Worm (Caenorhabditis elegans) whole organism, L2 larva: ENCODE data around the gene math-15.

Experiments used
- C34F6.9 ChIP-seq: fragments of 150-350 bp; optimal IDR thresholded peaks from 2 replicates; lab custom pipeline; 2014; ENCODE audit warnings: missing biosample characterization, missing genetic modification characterization
- F13H6.1 ChIP-seq: sonication (generic microtip); optimal IDR thresholded peaks from 2 replicates; lab custom pipeline; 2016; ENCODE audit warnings: missing genetic modification characterization, missing compliant biosample characterization
- R02D3.7 ChIP-seq: fragments of 150-350 bp; optimal IDR thresholded peaks from 2 replicates; lab custom pipeline; 2014; ENCODE audit warnings: missing biosample characterization, missing genetic modification characterization
- Y55F3AM.14 ChIP-seq: fragments of 200-800 bp; sonication (Bioruptor generic); optimal IDR thresholded peaks from 2 replicates; lab custom pipeline; 2018; ENCODE audit warnings: mild to moderate bottlenecking, missing genetic modification characterization, missing compliant biosample characterization
- ZK546.5 ChIP-seq: sonication (generic microtip); optimal IDR thresholded peaks from 2 replicates; lab custom pipeline; 2017; ENCODE audit warnings: missing biosample characterization, missing genetic modification characterization
- alr-1 ChIP-seq: fragments of 150-350 bp; optimal IDR thresholded peaks from 2 replicates; lab custom pipeline; 2014; ENCODE audit warnings: missing biosample characterization, missing genetic modification characterization
- aly-2 ChIP-seq: fragments of 150-350 bp; optimal IDR thresholded peaks from 2 replicates; lab custom pipeline; 2014; ENCODE audit warnings: missing biosample characterization, missing genetic modification characterization
- ama-1 ChIP-seq: fragments of 150-350 bp; optimal IDR thresholded peaks from 2 replicates; lab custom pipeline; 2018; ENCODE audit warnings: inconsistent platforms
- blmp-1 ChIP-seq: sonication (generic microtip); optimal IDR thresholded peaks from 2 replicates; lab custom pipeline; 2017; ENCODE audit warnings: missing genetic modification characterization, mild to moderate bottlenecking, missing compliant biosample characterization, antibody characterized with exemption, moderate library complexity; ENCODE audit not compliant: insufficient read depth
- ceh-16 ChIP-seq: fragments of 150-350 bp; optimal IDR thresholded peaks from 2 replicates; lab custom pipeline; 2014; ENCODE audit warnings: missing biosample characterization, missing genetic modification characterization
- ceh-82 ChIP-seq: fragments of 150-350 bp; optimal IDR thresholded peaks from 2 replicates; lab custom pipeline; 2014; ENCODE audit warnings: missing biosample characterization, missing genetic modification characterization
- crh-2 ChIP-seq: sonication (generic microtip); optimal IDR thresholded peaks from 2 replicates; lab custom pipeline; 2017; ENCODE audit warnings: missing biosample characterization, missing genetic modification characterization
- dmd-4 ChIP-seq: sonication (generic microtip); optimal IDR thresholded peaks from 2 replicates; lab custom pipeline; 2017; ENCODE audit warnings: missing biosample characterization, missing genetic modification characterization
- egl-27 ChIP-seq: sonication (generic microtip); optimal IDR thresholded peaks from 3 replicates; lab custom pipeline; 2017; ENCODE audit warnings: missing biosample characterization, missing genetic modification reagents, missing genetic modification characterization
- elt-3 ChIP-seq: sonication (generic microtip); optimal IDR thresholded peaks from 2 replicates; lab custom pipeline; 2017; ENCODE audit warnings: missing biosample characterization, missing genetic modification characterization
- fos-1 ChIP-seq: fragments of 150-350 bp; optimal IDR thresholded peaks from 2 replicates; lab custom pipeline; 2014; ENCODE audit warnings: missing biosample characterization, missing genetic modification characterization
- gmeb-1 ChIP-seq: fragments of 150-350 bp; optimal IDR thresholded peaks from 2 replicates; lab custom pipeline; 2014; ENCODE audit warnings: missing biosample characterization, missing genetic modification characterization
- lin-11 ChIP-seq: fragments of 150-350 bp; sonication (generic microtip); optimal IDR thresholded peaks from 2 replicates; lab custom pipeline; 2014; ENCODE audit warnings: missing biosample characterization, missing genetic modification characterization, inconsistent platforms, mixed read lengths
- lin-13 ChIP-seq: fragments of 150-350 bp; optimal IDR thresholded peaks from 2 replicates; lab custom pipeline; 2014; ENCODE audit warnings: missing biosample characterization, missing genetic modification reagents, missing genetic modification characterization
- lin-39 ChIP-seq: fragments of 150-350 bp; optimal IDR thresholded peaks from 2 replicates; lab custom pipeline; 2014; ENCODE audit warnings: missing biosample characterization, missing genetic modification reagents, missing genetic modification characterization
- lsy-2 ChIP-seq, 2 experiments: fragments of 150-350 bp in 1 of 2; sonication (generic microtip) in 1 of 2; optimal IDR thresholded peaks; 2 replicates each; lab custom pipeline; 2014 to 2017; ENCODE audit warnings: missing biosample characterization in 2 of 2, missing genetic modification characterization in 2 of 2
- mab-5 ChIP-seq: fragments of 150-350 bp; optimal IDR thresholded peaks from 2 replicates; lab custom pipeline; 2014; ENCODE audit warnings: missing biosample characterization, missing genetic modification characterization
- mbf-1 ChIP-seq: sonication (generic microtip); optimal IDR thresholded peaks from 2 replicates; lab custom pipeline; 2017; ENCODE audit warnings: missing biosample characterization, missing genetic modification characterization
- nhr-10 ChIP-seq: sonication (generic microtip); optimal IDR thresholded peaks from 2 replicates; lab custom pipeline; 2017; ENCODE audit warnings: missing biosample characterization, missing genetic modification characterization
- nhr-12 ChIP-seq: fragments of 150-350 bp; optimal IDR thresholded peaks from 2 replicates; lab custom pipeline; 2014; ENCODE audit warnings: missing biosample characterization, missing genetic modification characterization
- nhr-129 ChIP-seq: fragments of 150-350 bp; optimal IDR thresholded peaks from 2 replicates; lab custom pipeline; 2014; ENCODE audit warnings: missing biosample characterization, missing genetic modification characterization
- nhr-21 ChIP-seq: fragments of 150-350 bp; optimal IDR thresholded peaks from 2 replicates; lab custom pipeline; 2014; ENCODE audit warnings: missing biosample characterization, missing genetic modification characterization
- nhr-23 ChIP-seq: fragments of 150-350 bp; optimal IDR thresholded peaks from 2 replicates; lab custom pipeline; 2014; ENCODE audit warnings: missing biosample characterization, missing genetic modification reagents, missing genetic modification characterization
- nhr-237 ChIP-seq: fragments of 150-350 bp; optimal IDR thresholded peaks from 2 replicates; lab custom pipeline; 2014; ENCODE audit warnings: missing biosample characterization, missing genetic modification characterization
- nhr-25 ChIP-seq: fragments of 150-350 bp; sonication (generic microtip); optimal IDR thresholded peaks from 3 replicates; lab custom pipeline; 2014; ENCODE audit warnings: missing biosample characterization, missing genetic modification characterization
- nhr-6 ChIP-seq: fragments of 150-350 bp; optimal IDR thresholded peaks from 2 replicates; lab custom pipeline; 2014; ENCODE audit warnings: missing biosample characterization, missing genetic modification characterization
- nhr-77 ChIP-seq: fragments of 150-350 bp; optimal IDR thresholded peaks from 2 replicates; lab custom pipeline; 2014; ENCODE audit warnings: missing biosample characterization, missing genetic modification characterization
- peb-1 ChIP-seq: fragments of 150-350 bp; optimal IDR thresholded peaks from 2 replicates; lab custom pipeline; 2014; ENCODE audit warnings: missing biosample characterization, missing genetic modification characterization
- sem-4 ChIP-seq: fragments of 150-350 bp; optimal IDR thresholded peaks from 2 replicates; lab custom pipeline; 2014; ENCODE audit warnings: missing biosample characterization, missing genetic modification reagents, missing genetic modification characterization
- skn-1 ChIP-seq: sonication (generic microtip); optimal IDR thresholded peaks from 2 replicates; lab custom pipeline; 2017; ENCODE audit warnings: missing biosample characterization, missing genetic modification characterization
- sma-3 ChIP-seq: sonication (generic microtip); optimal IDR thresholded peaks from 2 replicates; lab custom pipeline; 2016; ENCODE audit warnings: missing genetic modification reagents, missing genetic modification characterization, missing compliant biosample characterization
- sma-9 ChIP-seq, 2 experiments: fragments of 150-350 bp in 1 of 2; sonication (generic microtip) in 1 of 2; optimal IDR thresholded peaks; 2 replicates each; lab custom pipeline; 2014 to 2016; ENCODE audit warnings: missing genetic modification characterization in 2 of 2, mild to moderate bottlenecking in 1 of 2, missing biosample characterization in 1 of 2, missing compliant biosample characterization in 1 of 2, missing genetic modification reagents in 1 of 2, moderate library complexity in 1 of 2
- snpc-4 ChIP-seq: fragments of 150-350 bp; optimal IDR thresholded peaks from 2 replicates; lab custom pipeline; 2014; ENCODE audit warnings: missing biosample characterization, missing genetic modification characterization
- unc-39 ChIP-seq: fragments of 150-350 bp; optimal IDR thresholded peaks from 2 replicates; lab custom pipeline; 2014; ENCODE audit warnings: missing biosample characterization, missing genetic modification characterization
- unc-55 ChIP-seq: fragments of 150-350 bp; sonication (generic microtip); optimal IDR thresholded peaks from 3 replicates; lab custom pipeline; 2014; ENCODE audit warnings: missing biosample characterization, missing genetic modification reagents, missing genetic modification characterization
- zag-1 ChIP-seq: fragments of 150-350 bp; optimal IDR thresholded peaks from 2 replicates; lab custom pipeline; 2014; ENCODE audit warnings: missing biosample characterization, missing genetic modification characterization
- ztf-1 ChIP-seq: fragments of 200-800 bp; sonication (Bioruptor generic); conservative IDR thresholded peaks from 2 replicates; pipeline ENCODE4 v1.3.6; 2022; ENCODE audit warnings: missing genetic modification characterization, missing compliant biosample characterization
- ztf-11 ChIP-seq: sonication (generic microtip); optimal IDR thresholded peaks from 2 replicates; lab custom pipeline; 2017; ENCODE audit warnings: missing biosample characterization, missing genetic modification characterization
- ztf-4 ChIP-seq: fragments of 150-350 bp; optimal IDR thresholded peaks from 2 replicates; lab custom pipeline; 2014; ENCODE audit warnings: missing biosample characterization, missing genetic modification characterization

math-15 gene

DNA sequence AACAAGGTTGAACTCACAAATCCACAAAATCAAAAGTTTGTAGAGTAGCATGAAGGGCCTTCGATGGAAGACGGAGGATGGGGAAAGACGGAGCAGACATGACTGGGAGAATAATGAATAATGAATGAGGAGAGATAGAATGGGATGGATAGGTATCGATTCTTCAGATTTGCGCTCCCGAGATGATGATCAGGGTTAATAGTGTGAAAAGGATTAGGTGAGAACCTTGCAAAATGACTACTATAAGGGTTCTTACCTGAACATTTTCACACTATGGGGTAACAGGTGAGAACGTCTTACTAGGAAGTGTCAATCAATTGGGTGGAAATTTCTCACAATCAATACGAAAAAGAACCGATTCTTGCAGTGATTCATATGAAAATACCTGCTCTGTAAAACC lies 15.9 kb upstream of the math-15 start, which contains the start of gene fbxb-96:
Gene fbxb-96, minus strand, starts transcription at position 101 of the 400 bp plus-strand sequence.
- no peak for TF ChIP-seq nhr-77 (tag; lab: Kevin White, UChicago)
- TF ChIP-seq lsy-2 (tag; optimal IDR thresholded peaks at IDR 0.05; lab: Kevin White, UChicago) = no peak
- TF ChIP-seq nhr-10 = no peak
- no peak for TF ChIP-seq unc-55 (GFP tag; lab: Kevin White, UChicago)
- TF ChIP-seq F13H6.1 (tag; lab: Kevin White, UChicago) = no peak
- TF ChIP-seq zag-1 (tag; lab: Kevin White, UChicago) = no peak
- TF ChIP-seq aly-2 = no peak
- TF ChIP-seq ZK546.5 = no peak
- TF ChIP-seq nhr-6 (tag; lab: Kevin White, UChicago) = no peak
- TF ChIP-seq ceh-82 = no peak
- no peak for TF ChIP-seq gmeb-1 (tag; lab: Kevin White, UChicago)
- no peak for TF ChIP-seq sma-3 (GFP tag; lab: Kevin White, UChicago)
- no peak for TF ChIP-seq ztf-11 (tag; lab: Kevin White, UChicago)
- no peak for TF ChIP-seq ztf-4
- TF ChIP-seq dmd-4 (tag; lab: Kevin White, UChicago) = no peak
- TF ChIP-seq nhr-23 (tag; lab: Kevin White, UChicago) = no peak
- TF ChIP-seq ceh-16 (tag; lab: Kevin White, UChicago) = no peak
- TF ChIP-seq lin-13 (GFP tag; lab: Kevin White, UChicago) = no peak
- TF ChIP-seq elt-3 = no peak
- TF ChIP-seq, all 48 proteins: peak for 0

ce11 chrII:1850840-1851294 lies 15.3 kb upstream of the math-15 start, which contains the start of gene C52E2.3:
Gene C52E2.3, plus strand, starts transcription at chrII:1851244.
- TF ChIP-seq ceh-82 (no peak), nhr-25 (tag; lab: Kevin White, UChicago) (no peak), alr-1 (no peak), nhr-21 (tag; lab: Kevin White, UChicago) (no peak), egl-27 (tag; lab: Kevin White, UChicago) (no peak), crh-2 (tag; lab: Kevin White, UChicago) (no peak), nhr-6 (tag; lab: Kevin White, UChicago) (no peak), blmp-1 (tag; lab: Kevin White, UChicago) (no peak), lin-13 (GFP tag; lab: Kevin White, UChicago) (no peak), dmd-4 (tag; lab: Kevin White, UChicago) (no peak), nhr-77 (tag; lab: Kevin White, UChicago) (no peak), lin-11 (tag; lab: Kevin White, UChicago) (no peak), ama-1 (lab: Kevin White, UChicago) (no peak), ztf-1 (no peak), lsy-2 (tag; optimal IDR thresholded peaks at IDR 0.05; lab: Kevin White, UChicago) (no peak), sem-4 (tag; lab: Kevin White, UChicago) (no peak), Y55F3AM.14 (GFP tag; lab: Kevin White, UChicago) (no peak), nhr-23 (tag; lab: Kevin White, UChicago) (no peak), snpc-4 (tag; lab: Kevin White, UChicago) (no peak)

ce11 chrII:1851716-1852115 lies 14.5 kb upstream of the math-15 start:
- TF ChIP-seq nhr-10 (no peak), sem-4 (tag; lab: Kevin White, UChicago) (no peak), aly-2 (no peak), fos-1 (tag; lab: Kevin White, UChicago) (peak; percentile 97), mbf-1 (tag; lab: Kevin White, UChicago) (no peak), nhr-12 (tag; lab: Kevin White, UChicago) (no peak), alr-1 (no peak), blmp-1 (tag; lab: Kevin White, UChicago) (no peak), ztf-1 (no peak), lin-11 (tag; lab: Kevin White, UChicago) (no peak), sma-9 (GFP tag; optimal IDR thresholded peaks at IDR 0.05; lab: Kevin White, UChicago) (peak; percentile 91), sma-9 (tag; optimal IDR thresholded peaks at IDR 0.05; lab: Kevin White, UChicago) (no peak), gmeb-1 (tag; lab: Kevin White, UChicago) (peak; percentile 25), elt-3 (no peak), zag-1 (tag; lab: Kevin White, UChicago) (no peak), skn-1 (no peak), dmd-4 (tag; lab: Kevin White, UChicago) (no peak), unc-39 (tag; lab: Kevin White, UChicago) (no peak), nhr-6 (tag; lab: Kevin White, UChicago) (no peak), ceh-16 (tag; lab: Kevin White, UChicago) (no peak), Y55F3AM.14 (GFP tag; lab: Kevin White, UChicago) (no peak), R02D3.7 (tag; lab: Kevin White, UChicago) (no peak), ama-1 (lab: Kevin White, UChicago) (no peak), unc-55 (GFP tag; lab: Kevin White, UChicago) (no peak), nhr-25 (tag; lab: Kevin White, UChicago) (no peak), sma-3 (GFP tag; lab: Kevin White, UChicago) (peak; percentile 57), lin-13 (GFP tag; lab: Kevin White, UChicago) (no peak), nhr-237 (tag; lab: Kevin White, UChicago) (no peak), C34F6.9 (tag; lab: Kevin White, UChicago) (no peak), nhr-23 (tag; lab: Kevin White, UChicago) (no peak), nhr-129 (tag; lab: Kevin White, UChicago) (no peak), crh-2 (tag; lab: Kevin White, UChicago) (peak; percentile 36), nhr-21 (tag; lab: Kevin White, UChicago) (peak; percentile 22), ztf-11 (tag; lab: Kevin White, UChicago) (no peak), nhr-77 (tag; lab: Kevin White, UChicago) (no peak), lsy-2 (tag; optimal IDR thresholded peaks at IDR 0.05; lab: Kevin White, UChicago) (no peak), egl-27 (tag; lab: Kevin White, UChicago) (peak; percentile 83), ceh-82 (no peak), lin-39 (no peak), peb-1 (no peak), mab-5 (tag; lab: Kevin White, UChicago) (no peak)
